Worm (Caenorhabditis elegans) whole organism, young adult: Measurements from ENCODE around the gene tebp-1.

Experiments
- F49E8.2 ChIP-seq: sonication (generic microtip); optimal IDR thresholded peaks from 3 replicates; lab custom pipeline; 2017; ENCODE audit warnings: missing genetic modification characterization, mild to moderate bottlenecking, missing compliant biosample characterization, antibody characterized with exemption, moderate library complexity; ENCODE audit not compliant: insufficient read depth
- F57A8.1 ChIP-seq: fragments of 200-800 bp; sonication (Bioruptor generic); optimal IDR thresholded peaks from 2 replicates; lab custom pipeline; 2018; ENCODE audit warnings: mild to moderate bottlenecking, missing genetic modification characterization, moderate library complexity, missing compliant biosample characterization
- ama-1 ChIP-seq, 3 experiments: fragments of 150-350 bp in 1 of 3; sonication (generic microtip) in 2 of 3; optimal IDR thresholded peaks; 2 replicates each; lab custom pipeline; 2014 to 2018; ENCODE audit warnings: missing biosample characterization in 2 of 3, missing genetic modification characterization in 2 of 3, missing genetic modification reagents in 2 of 3
- dox-1 ChIP-seq: fragments of 200-800 bp; sonication (Bioruptor generic); IDR thresholded peaks from 2 replicates; pipeline ENCODE4 v1.3.6; 2022; ENCODE audit warnings: missing genetic modification reagents, missing genetic modification characterization, missing compliant biosample characterization
- ekl-4 ChIP-seq: fragments of 200-800 bp; sonication (Bioruptor generic); IDR thresholded peaks from 2 replicates; pipeline ENCODE4 v1.3.6; 2022; ENCODE audit warnings: missing genetic modification reagents, missing genetic modification characterization, missing compliant biosample characterization
- hmg-20 ChIP-seq: fragments of 200-800 bp; sonication (Bioruptor generic); IDR thresholded peaks from 2 replicates; pipeline ENCODE4 v1.3.6; 2022; ENCODE audit warnings: missing genetic modification reagents, missing genetic modification characterization, missing compliant biosample characterization
- lin-26 ChIP-seq: fragments of 200-800 bp; sonication (Bioruptor generic); IDR thresholded peaks from 2 replicates; pipeline ENCODE4 v1.3.6; 2022; ENCODE audit warnings: missing genetic modification reagents, missing genetic modification characterization, missing compliant biosample characterization
- lin-54 ChIP-seq: fragments of 200-800 bp; sonication (Bioruptor generic); optimal IDR thresholded peaks from 2 replicates; lab custom pipeline; 2018; ENCODE audit warnings: mild to moderate bottlenecking, missing genetic modification characterization, missing compliant biosample characterization
- madf-3 ChIP-seq: fragments of 200-800 bp; sonication (Bioruptor generic); IDR thresholded peaks from 2 replicates; pipeline ENCODE4 v1.3.6; 2022; ENCODE audit warnings: missing genetic modification reagents, missing genetic modification characterization, missing compliant biosample characterization
- nhr-120 ChIP-seq: fragments of 200-800 bp; sonication (Bioruptor generic); IDR thresholded peaks from 2 replicates; pipeline ENCODE4 v1.3.6; 2022; ENCODE audit warnings: missing genetic modification characterization, missing compliant biosample characterization
- rec-8 ChIP-seq, 2 experiments: sonication (generic microtip); optimal IDR thresholded peaks; 2 replicates each; lab custom pipeline; 2016; ENCODE audit warnings: mild to moderate bottlenecking in 2 of 2, missing genetic modification characterization in 2 of 2, missing genetic modification reagents in 2 of 2, missing genotype in 2 of 2, missing biosample characterization in 1 of 2, missing compliant biosample characterization in 1 of 2, moderate library complexity in 1 of 2
- rpc-1 ChIP-seq, 2 experiments: fragments of 150-350 bp in 1 of 2; sonication (generic microtip) in 1 of 2; optimal IDR thresholded peaks; 2 replicates each; lab custom pipeline; 2014 to 2018; ENCODE audit warnings: missing biosample characterization in 1 of 2, missing genetic modification characterization in 1 of 2, missing genetic modification reagents in 1 of 2, missing genotype in 1 of 2
- snpc-4 ChIP-seq, 5 experiments: fragments of 150-350 bp in 1 of 5; sonication (generic microtip) in 4 of 5; optimal IDR thresholded peaks; 2 replicates each; lab custom pipeline; 2014 to 2018; ENCODE audit warnings: missing genetic modification characterization in 5 of 5, missing biosample characterization in 3 of 5, antibody characterized with exemption in 2 of 5, mild to moderate bottlenecking in 2 of 5, missing compliant biosample characterization in 2 of 5, missing genotype in 2 of 5, moderate library complexity in 2 of 5, missing genetic modification reagents in 1 of 5

DNA sequence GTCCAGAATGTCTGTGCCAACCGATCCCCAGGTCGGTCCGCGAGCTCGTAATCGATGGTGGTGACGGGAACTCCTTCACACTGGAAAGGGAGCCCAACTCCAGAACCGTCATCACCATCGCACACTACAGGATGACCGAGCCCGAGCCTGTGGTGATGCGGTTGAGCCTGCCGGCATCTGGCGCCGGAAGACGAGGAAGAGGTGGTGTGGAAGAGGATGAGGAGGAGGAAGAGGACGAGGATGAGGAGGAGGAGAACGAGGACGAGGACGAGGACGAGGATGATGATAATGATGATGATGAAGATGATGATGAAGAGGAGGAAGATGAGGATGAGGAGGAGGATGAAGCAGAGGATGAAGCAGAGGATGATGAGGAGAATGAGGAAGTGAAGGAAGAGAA lies 43.8 kb upstream of the tebp-1 start, which contains the start of gene Y54G11A.14:
- no peak for TF ChIP-seq rec-8 (tag; optimal IDR thresholded peaks at IDR 0.05; lab: Kevin White, UChicago)
- no peak for TF ChIP-seq hmg-20 (GFP tag; lab: Robert Waterston, UW)
- no peak for TF ChIP-seq F49E8.2 (tag; lab: Kevin White, UChicago)
- no peak for TF ChIP-seq ekl-4
- no peak for TF ChIP-seq madf-3 (GFP tag; lab: Robert Waterston, UW)
- TF ChIP-seq nhr-120 (GFP tag; lab: Robert Waterston, UW) = no peak
- TF ChIP-seq dox-1 (GFP tag; lab: Robert Waterston, UW) = no peak
- TF ChIP-seq rpc-1 (optimal IDR thresholded peaks at IDR 0.05; lab: Kevin White, UChicago) = no peak
- no peak for TF ChIP-seq rpc-1 (tag; optimal IDR thresholded peaks at IDR 0.05; lab: Kevin White, UChicago)
- TF ChIP-seq lin-54 = no peak
- no peak for TF ChIP-seq lin-26
- no peak for TF ChIP-seq ama-1 (optimal IDR thresholded peaks at IDR 0.05; lab: Kevin White, UChicago)
- TF ChIP-seq ama-1 (GFP tag; optimal IDR thresholded peaks at IDR 0.05; lab: Kevin White, UChicago) = no peak
- no peak for TF ChIP-seq snpc-4 (GFP tag; optimal IDR thresholded peaks at IDR 0.05; lab: Kevin White, UChicago)
- no peak for TF ChIP-seq snpc-4 (tag; optimal IDR thresholded peaks at IDR 0.05; lab: Kevin White, UChicago)
- TF ChIP-seq F57A8.1 (GFP tag; lab: Kevin White, UChicago) = no peak
